Fruit fly (Drosophila melanogaster) whole organism, embryonic: ENCODE measurements around the gene egh.
A peak's percentile ranks its signal among the peaks of the same experiment; 100 is the strongest.

Source experiments
- B-H2 ChIP-seq: fragments of 200-800 bp; sonication (Bioruptor generic); optimal IDR thresholded peaks from 2 replicates; lab custom pipeline; 2018; ENCODE audit warnings: missing biosample characterization, mild to moderate bottlenecking, missing genetic modification characterization
- Bgb ChIP-seq: fragments of 200-800 bp; sonication (Bioruptor generic); IDR thresholded peaks from 2 replicates; pipeline ENCODE4 v1.3.6; 2022; ENCODE audit warnings: missing biosample characterization, missing genetic modification characterization; ENCODE audit not compliant: partially characterized antibody
- CG11247 ChIP-seq: fragments of 200-800 bp; sonication (Bioruptor generic); IDR thresholded peaks from 2 replicates; pipeline ENCODE4 v1.3.6; 2022; ENCODE audit warnings: missing biosample characterization, missing genetic modification characterization
- CG11398 ChIP-seq: fragments of 200-800 bp; sonication (Bioruptor generic); optimal IDR thresholded peaks from 2 replicates; lab custom pipeline; 2016; ENCODE audit warnings: missing biosample characterization, missing genetic modification characterization
- CG11723 ChIP-seq: fragments of 200-800 bp; sonication (Bioruptor generic); optimal IDR thresholded peaks from 2 replicates; lab custom pipeline; 2017; ENCODE audit warnings: missing biosample characterization, mild to moderate bottlenecking, missing genetic modification characterization
- CG12155 ChIP-seq: fragments of 200-800 bp; sonication (Bioruptor generic); optimal IDR thresholded peaks from 3 replicates; lab custom pipeline; 2016; ENCODE audit warnings: missing biosample characterization, missing genetic modification characterization
- CG12219 ChIP-seq: fragments of 200-800 bp; sonication (Bioruptor generic); optimal IDR thresholded peaks from 3 replicates; lab custom pipeline; 2018; ENCODE audit warnings: missing biosample characterization, mild to moderate bottlenecking, missing genetic modification characterization
- CG12299 ChIP-seq: fragments of 200-800 bp; sonication (Bioruptor generic); optimal IDR thresholded peaks from 2 replicates; lab custom pipeline; 2018; ENCODE audit warnings: missing biosample characterization, mild to moderate bottlenecking, missing genetic modification characterization
- CG13775 ChIP-seq: fragments of 200-800 bp; sonication (Bioruptor generic); optimal IDR thresholded peaks from 3 replicates; lab custom pipeline; 2017; ENCODE audit warnings: missing biosample characterization, mild to moderate bottlenecking, missing genetic modification characterization
- CG14050 ChIP-seq: fragments of 200-800 bp; sonication (Bioruptor generic); IDR thresholded peaks from 3 replicates; pipeline ENCODE4 v1.3.6; 2022; ENCODE audit warnings: missing biosample characterization, missing genetic modification characterization
- CG17328 ChIP-seq: fragments of 200-800 bp; sonication (Bioruptor generic); IDR thresholded peaks from 2 replicates; pipeline ENCODE4 v1.3.6; 2022; ENCODE audit warnings: missing biosample characterization, missing genetic modification characterization
- CG17361 ChIP-seq: fragments of 200-800 bp; sonication (Bioruptor generic); IDR thresholded peaks from 3 replicates; pipeline ENCODE4 v1.3.6; 2022; ENCODE audit warnings: missing biosample characterization, missing genetic modification characterization
- CG17568 ChIP-seq: fragments of 200-800 bp; sonication (Bioruptor generic); optimal IDR thresholded peaks from 2 replicates; lab custom pipeline; 2018; ENCODE audit warnings: missing biosample characterization, mild to moderate bottlenecking, missing genetic modification characterization, moderate library complexity
- CG18262 ChIP-seq: fragments of 200-800 bp; optimal IDR thresholded peaks from 3 replicates; lab custom pipeline; 2019; ENCODE audit warnings: missing biosample characterization, mild to moderate bottlenecking, missing genetic modification characterization, moderate library complexity
- CG2875 ChIP-seq: fragments of 200-800 bp; sonication (Bioruptor generic); optimal IDR thresholded peaks from 2 replicates; lab custom pipeline; 2017; ENCODE audit warnings: missing biosample characterization, mild to moderate bottlenecking, missing genetic modification characterization, missing genetic modification reagents
- CG4360 ChIP-seq: fragments of 200-800 bp; sonication (Bioruptor generic); IDR thresholded peaks from 2 replicates; pipeline ENCODE4 v1.3.6; 2022; ENCODE audit warnings: missing biosample characterization, missing genetic modification characterization
- CG6654 ChIP-seq: fragments of 200-800 bp; sonication (Bioruptor generic); optimal IDR thresholded peaks from 2 replicates; lab custom pipeline; 2017; ENCODE audit warnings: missing biosample characterization, mild to moderate bottlenecking, missing genetic modification characterization
- CG7357 ChIP-seq: fragments of 200-800 bp; sonication (Bioruptor generic); IDR thresholded peaks from 3 replicates; pipeline ENCODE4 v1.3.6; 2022; ENCODE audit warnings: missing biosample characterization, missing genetic modification characterization
- CG7963 ChIP-seq: fragments of 200-800 bp; sonication (Bioruptor generic); IDR thresholded peaks from 3 replicates; pipeline ENCODE4 v1.3.6; 2022; ENCODE audit warnings: missing biosample characterization, missing genetic modification characterization; ENCODE audit not compliant: partially characterized antibody
- CG8290 ChIP-seq, 3 experiments: fragments of 200-800 bp; sonication (Bioruptor generic); optimal IDR thresholded peaks; 2 replicates each; lab custom pipeline; 2016 to 2019; ENCODE audit warnings: missing biosample characterization in 3 of 3, missing genetic modification characterization in 3 of 3, mild to moderate bottlenecking in 2 of 3, moderate library complexity in 1 of 3
- CG8359 ChIP-seq: fragments of 200-800 bp; sonication (Bioruptor generic); optimal IDR thresholded peaks from 2 replicates; lab custom pipeline; 2017; ENCODE audit warnings: missing biosample characterization, mild to moderate bottlenecking, missing genetic modification characterization, borderline replicate concordance
- CG9215 ChIP-seq: fragments of 200-800 bp; sonication (Bioruptor generic); IDR thresholded peaks from 2 replicates; pipeline ENCODE4 v1.3.6; 2022; ENCODE audit warnings: missing biosample characterization, missing genetic modification characterization
- CG9437 ChIP-seq: fragments of 200-800 bp; sonication (Bioruptor generic); optimal IDR thresholded peaks from 2 replicates; lab custom pipeline; 2018; ENCODE audit warnings: missing biosample characterization, mild to moderate bottlenecking, missing genetic modification characterization
- CG9932 ChIP-seq: fragments of 200-800 bp; sonication (Bioruptor generic); IDR thresholded peaks from 2 replicates; pipeline ENCODE4 v1.3.6; 2022; ENCODE audit warnings: missing biosample characterization, missing genetic modification characterization
- Dip2 ChIP-seq: fragments of 200-800 bp; sonication (Bioruptor generic); IDR thresholded peaks from 2 replicates; pipeline ENCODE4 v1.3.6; 2022; ENCODE audit warnings: missing biosample characterization, missing genetic modification characterization
- H15 ChIP-seq: fragments of 200-800 bp; sonication (Bioruptor generic); IDR thresholded peaks from 3 replicates; pipeline ENCODE4 v1.3.6; 2022; ENCODE audit warnings: missing biosample characterization, missing genetic modification characterization
- HLH3B ChIP-seq: fragments of 200-800 bp; sonication (Bioruptor generic); IDR thresholded peaks from 2 replicates; pipeline ENCODE4 v1.3.6; 2022; ENCODE audit warnings: missing biosample characterization, missing genetic modification characterization
- Hand ChIP-seq: fragments of 200-800 bp; sonication (Bioruptor generic); optimal IDR thresholded peaks from 2 replicates; lab custom pipeline; 2017; ENCODE audit warnings: mild to moderate bottlenecking, missing biosample characterization, missing genetic modification reagents, missing genetic modification characterization
- Hr39 ChIP-seq: fragments of >200 bp; optimal IDR thresholded peaks from 2 replicates; lab custom pipeline; 2017
- Hr51 ChIP-seq, 2 experiments: fragments of 200-800 bp; sonication (Bioruptor generic); optimal IDR thresholded peaks; 2 replicates in 1 of 2; 3 replicates in 1 of 2; lab custom pipeline; 2016 to 2018; ENCODE audit warnings: missing biosample characterization in 2 of 2, missing genetic modification characterization in 2 of 2, mild to moderate bottlenecking in 1 of 2, moderate library complexity in 1 of 2
- Jarid2 ChIP-seq: fragments of 200-800 bp; sonication (Bioruptor generic); optimal IDR thresholded peaks from 3 replicates; lab custom pipeline; 2017; ENCODE audit warnings: mild to moderate bottlenecking, missing biosample characterization, missing genetic modification reagents, missing genetic modification characterization
- Meics ChIP-seq: fragments of 200-800 bp; sonication (Bioruptor generic); optimal IDR thresholded peaks from 2 replicates; lab custom pipeline; 2017; ENCODE audit warnings: missing biosample characterization, mild to moderate bottlenecking, missing genetic modification characterization
- Oli ChIP-seq: fragments of 200-800 bp; sonication (Bioruptor generic); optimal IDR thresholded peaks from 2 replicates; lab custom pipeline; 2018; ENCODE audit warnings: missing biosample characterization, mild to moderate bottlenecking, missing genetic modification characterization, moderate library complexity
- Vsx1 ChIP-seq: fragments of 200-800 bp; sonication (Bioruptor generic); optimal IDR thresholded peaks from 2 replicates; lab custom pipeline; 2017; ENCODE audit warnings: missing biosample characterization, mild to moderate bottlenecking, missing genetic modification characterization, missing genetic modification reagents
- abd-A ChIP-seq: fragments of 200-800 bp; sonication (Bioruptor generic); optimal IDR thresholded peaks from 3 replicates; lab custom pipeline; 2019; ENCODE audit warnings: missing biosample characterization, mild to moderate bottlenecking, missing genetic modification characterization, moderate library complexity
- ap ChIP-seq: fragments of 200-800 bp; sonication (Bioruptor generic); IDR thresholded peaks from 2 replicates; pipeline ENCODE4 v1.3.6; 2022; ENCODE audit warnings: missing biosample characterization, missing genetic modification characterization
- ato ChIP-seq: fragments of 200-800 bp; sonication (Bioruptor generic); IDR thresholded peaks from 2 replicates; pipeline ENCODE4 v1.3.6; 2022; ENCODE audit warnings: missing biosample characterization, missing genetic modification characterization; ENCODE audit not compliant: partially characterized antibody
- bigmax ChIP-seq: fragments of 200-800 bp; sonication (Bioruptor generic); optimal IDR thresholded peaks from 2 replicates; lab custom pipeline; 2018; ENCODE audit warnings: missing biosample characterization, mild to moderate bottlenecking, missing genetic modification characterization
- cad ChIP-seq: fragments of >200 bp; optimal IDR thresholded peaks from 2 replicates; lab custom pipeline; 2017; ENCODE audit warnings: missing biosample characterization, missing genetic modification characterization
- dm ChIP-seq: fragments of 200-800 bp; sonication (Bioruptor generic); optimal IDR thresholded peaks from 3 replicates; lab custom pipeline; 2016; ENCODE audit warnings: missing biosample characterization, missing genetic modification characterization
- ems ChIP-seq: fragments of 200-800 bp; sonication (Bioruptor generic); optimal IDR thresholded peaks from 3 replicates; lab custom pipeline; 2016; ENCODE audit warnings: missing biosample characterization, missing genetic modification characterization
- mam ChIP-seq: fragments of 200-800 bp; sonication (Bioruptor generic); optimal IDR thresholded peaks from 3 replicates; lab custom pipeline; 2016; ENCODE audit warnings: missing biosample characterization, missing genetic modification characterization
- sima ChIP-seq: fragments of 200-800 bp; sonication (Bioruptor generic); optimal IDR thresholded peaks from 2 replicates; lab custom pipeline; 2016; ENCODE audit warnings: missing biosample characterization, missing genetic modification characterization
- sqz ChIP-seq: fragments of 200-800 bp; sonication (Bioruptor generic); optimal IDR thresholded peaks from 3 replicates; lab custom pipeline; 2018; ENCODE audit warnings: missing biosample characterization, mild to moderate bottlenecking, missing genetic modification characterization
- tin ChIP-seq: fragments of 200-800 bp; sonication (Bioruptor generic); optimal IDR thresholded peaks from 3 replicates; lab custom pipeline; 2016; ENCODE audit warnings: missing biosample characterization, missing genetic modification characterization
- trh ChIP-seq: fragments of 200-800 bp; sonication (Bioruptor generic); optimal IDR thresholded peaks from 2 replicates; lab custom pipeline; 2016; ENCODE audit warnings: missing biosample characterization, missing genetic modification characterization
- tx ChIP-seq: fragments of 200-800 bp; sonication (Bioruptor generic); optimal IDR thresholded peaks from 2 replicates; lab custom pipeline; 2016; ENCODE audit warnings: missing biosample characterization, missing genetic modification characterization
- wek ChIP-seq: fragments of 200-800 bp; sonication (Bioruptor generic); optimal IDR thresholded peaks from 3 replicates; lab custom pipeline; 2018; ENCODE audit warnings: missing biosample characterization, mild to moderate bottlenecking, missing genetic modification characterization, moderate library complexity
- zfh2 ChIP-seq: fragments of 200-800 bp; sonication (Bioruptor generic); optimal IDR thresholded peaks from 2 replicates; lab custom pipeline; 2016; ENCODE audit warnings: missing biosample characterization, missing genetic modification characterization

The egh gene

dm6 chrX:2581793-2582503 lies 6.4 kb upstream of the egh start (continued):
- TF ChIP-seq CG2875 (GFP tag; lab: Kevin White, UChicago) (peak; percentile 26), Hand (peak; percentile 79), Oli (tag; lab: Kevin White, UChicago) (peak; percentile 72), Meics (GFP tag; lab: Kevin White, UChicago) (peak; percentile 87), CG12219 (GFP tag; lab: Kevin White, UChicago) (peak; percentile 59), CG9932 (GFP tag; lab: Robert Waterston, UW) (peak; percentile 81), Hr51 (GFP tag; optimal IDR thresholded peaks at IDR 0.05; lab: Kevin White, UChicago) (peak; percentile 40 to 74), zfh2 (peak; percentile 81), CG18262 (peak; percentile 40), abd-A (tag; lab: Kevin White, UChicago) (peak; percentile 33), CG13775 (GFP tag; lab: Kevin White, UChicago) (peak; percentile 63), CG8359 (GFP tag; lab: Kevin White, UChicago) (no peak), ato (no peak), CG14050 (GFP tag; lab: Robert Waterston, UW) (peak; percentile 67), CG17568 (no peak), ap (GFP tag; lab: Robert Waterston, UW) (no peak), cad (no peak), Dip2 (no peak), CG9215 (GFP tag; lab: Robert Waterston, UW) (peak; percentile 69), H15 (GFP tag; lab: Robert Waterston, UW) (peak; percentile 51; the same call in 1 of the 3 replicates), wek (GFP tag; lab: Kevin White, UChicago) (peak; percentile 25), CG7963 (GFP tag; lab: Robert Waterston, UW) (no peak), CG11398 (GFP tag; lab: Kevin White, UChicago) (peak; percentile 52), dm (GFP tag; lab: Kevin White, UChicago) (peak; percentile 44), Jarid2 (GFP tag; lab: Kevin White, UChicago) (peak; percentile 26), CG8290 (GFP tag; optimal IDR thresholded peaks at IDR 0.05; lab: Kevin White, UChicago) (no peak), CG8290 (tag; optimal IDR thresholded peaks at IDR 0.05; lab: Kevin White, UChicago) (peak in 1 of 2 experiments; percentile 91), bigmax (no peak), CG12299 (tag; lab: Kevin White, UChicago) (peak; percentile 33), Vsx1 (GFP tag; lab: Kevin White, UChicago) (no peak), Bgb (GFP tag; lab: Robert Waterston, UW) (no peak), CG4360 (GFP tag; lab: Robert Waterston, UW) (no peak), CG17328 (GFP tag; lab: Robert Waterston, UW) (peak; percentile 78), Hr39 (no peak), B-H2 (GFP tag; lab: Kevin White, UChicago) (peak; percentile 13), CG11247 (GFP tag; lab: Robert Waterston, UW) (peak; percentile 54; the same call in 1 of the 2 replicates), CG7357 (peak; percentile 70), CG11723 (GFP tag; lab: Kevin White, UChicago) (peak; percentile 6), sima (GFP tag; lab: Kevin White, UChicago) (no peak), tx (GFP tag; lab: Kevin White, UChicago) (peak; percentile 70), mam (peak; percentile 80), trh (GFP tag; lab: Kevin White, UChicago) (peak; percentile 43), CG12155 (peak; percentile 66), CG17361 (GFP tag; lab: Robert Waterston, UW) (peak; percentile 65; the same call in 2 of the 3 replicates), HLH3B (peak; percentile 79), CG6654 (peak; percentile 10), tin (GFP tag; lab: Kevin White, UChicago) (peak; percentile 75), sqz (no peak), ems (peak; percentile 82), CG9437 (GFP tag; lab: Kevin White, UChicago) (peak; percentile 32)
